Fruit fly (Drosophila melanogaster): ENCODE results near the gene Ude.

Ude gene

DNA sequence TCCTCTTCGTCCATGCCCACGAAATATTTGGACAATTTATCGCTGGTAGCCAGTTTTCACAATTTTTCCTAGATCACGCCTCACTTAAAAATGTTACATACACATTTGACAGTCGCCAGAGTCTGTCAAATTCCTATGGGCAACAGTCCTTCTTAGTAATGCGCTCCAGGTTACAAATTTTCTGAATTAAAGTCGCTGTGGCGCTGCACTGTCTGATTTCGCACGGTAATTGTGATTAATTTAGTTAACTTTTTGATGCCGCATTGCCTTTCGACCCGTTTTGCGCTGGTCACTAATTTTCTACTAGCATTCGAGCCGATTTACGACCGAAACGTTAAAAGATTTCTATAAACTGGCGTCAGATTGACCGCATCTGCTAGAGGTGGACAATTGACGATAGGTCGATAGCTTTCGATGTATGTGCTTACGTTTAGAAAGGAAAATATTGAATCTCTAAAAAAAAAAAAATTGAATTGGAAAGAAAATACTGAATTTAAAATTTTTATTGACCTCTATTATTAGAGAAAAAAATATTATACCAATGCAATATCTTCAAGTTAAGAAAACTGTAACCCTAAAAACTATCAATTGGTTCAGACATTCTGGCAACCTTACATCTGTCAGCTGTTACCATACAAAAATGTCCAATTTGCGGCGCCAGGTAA lies 14.3 kb upstream of the Ude start, which contains the start of the genes lili and CG34150 (continued):
- TF ChIP-seq Vsx1 (GFP tag; optimal IDR thresholded peaks at IDR 0.05) (no peak), fru (optimal IDR thresholded peaks at IDR 0.05) (no peak), CG2678 (tag; optimal IDR thresholded peaks at IDR 0.05) (peak; percentile 81), unpg (GFP tag; optimal IDR thresholded peaks at IDR 0.05) (peak; percentile 71), ab (GFP tag; optimal IDR thresholded peaks at IDR 0.05) (no peak), CG10274 (GFP tag; optimal IDR thresholded peaks at IDR 0.05) (no peak), CG6654 (GFP tag; optimal IDR thresholded peaks at IDR 0.05) (no peak), CG12071 (GFP tag; optimal IDR thresholded peaks at IDR 0.05) (no peak), TFAM (GFP tag; optimal IDR thresholded peaks at IDR 0.05) (no peak), Antp (GFP tag; optimal IDR thresholded peaks at IDR 0.05) (peak; percentile 55), CG33557 (GFP tag; optimal IDR thresholded peaks at IDR 0.05) (peak; percentile 76), Hr3 (GFP tag; optimal IDR thresholded peaks at IDR 0.05) (peak; percentile 74), Spps (tag; optimal IDR thresholded peaks at IDR 0.05) (peak; percentile 43), CG7745 (tag; optimal IDR thresholded peaks at IDR 0.05) (no peak), wek (GFP tag; optimal IDR thresholded peaks at IDR 0.05) (peak; percentile 1), tap (tag; optimal IDR thresholded peaks at IDR 0.05) (no peak), en (GFP tag; optimal IDR thresholded peaks at IDR 0.05) (peak; percentile 25), CG9797 (GFP tag; optimal IDR thresholded peaks at IDR 0.05) (peak; percentile 46), CG12942 (GFP tag; optimal IDR thresholded peaks at IDR 0.05) (peak; percentile 74), Drgx (GFP tag; IDR thresholded peaks at IDR 0.05) (no peak; the same call in 1 of the 2 replicates), dmrt11E (tag; optimal IDR thresholded peaks at IDR 0.05) (peak; percentile 69), E2f2 (GFP tag; IDR thresholded peaks at IDR 0.05) (peak; percentile 76), CG7987 (GFP tag; optimal IDR thresholded peaks at IDR 0.05) (peak; percentile 36), CG11560 (tag; IDR thresholded peaks at IDR 0.05) (peak; percentile 60; the same call in 1 of the 3 replicates), CG9876 (GFP tag; optimal IDR thresholded peaks at IDR 0.05) (no peak), tll (GFP tag; optimal IDR thresholded peaks at IDR 0.05) (peak in 1 of 2 experiments; percentile 9), CG12236 (GFP tag; optimal IDR thresholded peaks at IDR 0.05) (peak; percentile 42), CG30403 (GFP tag; optimal IDR thresholded peaks at IDR 0.05) (peak; percentile 85), gfzf (GFP tag; optimal IDR thresholded peaks at IDR 0.05) (peak; percentile 35), CG10654 (GFP tag; optimal IDR thresholded peaks at IDR 0.05) (peak; percentile 67), bsh (GFP tag; optimal IDR thresholded peaks at IDR 0.05) (peak; percentile 0 to 68), ttk (GFP tag; IDR thresholded peaks at IDR 0.05) (0 out of 2 replicates have a peak, but pooled peaks have one; percentile 47), CG16863 (GFP tag; optimal IDR thresholded peaks at IDR 0.05) (peak; percentile 68), gt (GFP tag; IDR thresholded peaks at IDR 0.05) (no peak), Rx (GFP tag; IDR thresholded peaks at IDR 0.05) (no peak), HmgZ (tag; optimal IDR thresholded peaks at IDR 0.05) (peak; percentile 63), oc (tag; optimal IDR thresholded peaks at IDR 0.05) (no peak), tup (GFP tag; optimal IDR thresholded peaks at IDR 0.05) (no peak), Oaz (GFP tag; IDR thresholded peaks at IDR 0.05) (0 out of 2 replicates have a peak, but pooled peaks have one; percentile 55), MBD-R2 (GFP tag; IDR thresholded peaks at IDR 0.05) (peak; percentile 93), CG7839 (tag; optimal IDR thresholded peaks at IDR 0.05) (peak; percentile 74), CG9727 (GFP tag; optimal IDR thresholded peaks at IDR 0.05) (peak; percentile 72), danr (GFP tag; IDR thresholded peaks at IDR 0.05) (no peak), CG18619 (GFP tag; optimal IDR thresholded peaks at IDR 0.05) (peak; percentile 42), tx (GFP tag; optimal IDR thresholded peaks at IDR 0.05) (peak; percentile 61), Sox100B (GFP tag; optimal IDR thresholded peaks at IDR 0.05) (no peak), br (optimal IDR thresholded peaks at IDR 0.05) (no peak), otp (GFP tag; IDR thresholded peaks at IDR 0.05) (no peak), HLHmδ (GFP tag; optimal IDR thresholded peaks at IDR 0.05) (no peak), dan (GFP tag; IDR thresholded peaks at IDR 0.05) (no peak)

Data from whole organism, embryonic.